Fruit fly (Drosophila melanogaster): Measurements from ENCODE around the gene CG13760.

- TF ChIP-seq fru (optimal IDR thresholded peaks at IDR 0.05) (no peak), CHES-1-like (GFP tag; optimal IDR thresholded peaks at IDR 0.05) (no peak), CG9876 (GFP tag; optimal IDR thresholded peaks at IDR 0.05) (no peak), fd64A (GFP tag; optimal IDR thresholded peaks at IDR 0.05) (no peak), Myb (GFP tag; optimal IDR thresholded peaks at IDR 0.05) (no peak), zen (tag; optimal IDR thresholded peaks at IDR 0.05) (no peak), luna (GFP tag; optimal IDR thresholded peaks at IDR 0.05) (no peak), ham (GFP tag; IDR thresholded peaks at IDR 0.05) (no peak), CG17328 (GFP tag; IDR thresholded peaks at IDR 0.05) (no peak), Usf (GFP tag; optimal IDR thresholded peaks at IDR 0.05) (no peak), usp (GFP tag; optimal IDR thresholded peaks at IDR 0.05) (no peak)
These were observed 48.1 kb downstream of the CG13760 start for dm6 chrX:2537398-2537797.

Data from whole organism, embryonic.